Worm (Caenorhabditis elegans): ENCODE results near the gene Y73B6BL.29.
A peak's percentile ranks its signal among the peaks of the same experiment; 100 is the strongest.

- TF ChIP-seq tab-1 (GFP tag; IDR thresholded peaks at IDR 0.05) (no peak), ref-1 (GFP tag; conservative IDR thresholded peaks at IDR 0.05) (no peak), ztf-23 (GFP tag; IDR thresholded peaks at IDR 0.05) (peak; percentile 67; the same call in 1 of the 2 replicates), flt-1 (GFP tag; IDR thresholded peaks at IDR 0.05) (peak; percentile 62; the same call in 1 of the 2 replicates), ztf-29 (GFP tag; IDR thresholded peaks at IDR 0.05) (no peak), med-1 (GFP tag; optimal IDR thresholded peaks at IDR 0.05; ENCODE audit: insufficient read depth) (no peak), T22C8.4 (GFP tag; IDR thresholded peaks at IDR 0.05) (peak; percentile 38; the same call in 1 of the 2 replicates), cog-1 (tag; optimal IDR thresholded peaks at IDR 0.05) (peak; percentile 76)
Observed at ce11 chrIV:6321667-6322066, at the start of gene Y73B6BL.29.

Data from whole organism, midembryonic.